Fruit fly (Drosophila melanogaster) whole organism, embryonic: ENCODE data around the gene CG42324.

Experiments used
- ATbp ChIP-seq: fragments of 200-800 bp; sonication (Bioruptor generic); optimal IDR thresholded peaks from 2 replicates; lab custom pipeline; 2017; ENCODE audit warnings: missing biosample characterization, mild to moderate bottlenecking, missing genetic modification characterization, missing genetic modification reagents
- CG10274 ChIP-seq: fragments of 200-800 bp; sonication (Bioruptor generic); optimal IDR thresholded peaks from 3 replicates; lab custom pipeline; 2017; ENCODE audit warnings: missing biosample characterization, mild to moderate bottlenecking, missing genetic modification characterization
- CG10321 ChIP-seq: fragments of 200-800 bp; sonication (Bioruptor generic); IDR thresholded peaks from 2 replicates; pipeline ENCODE4 v1.3.6; 2022; ENCODE audit warnings: missing biosample characterization, missing genetic modification characterization
- CG10543 ChIP-seq: fragments of 200-800 bp; sonication (Bioruptor generic); optimal IDR thresholded peaks from 3 replicates; lab custom pipeline; 2017; ENCODE audit warnings: missing biosample characterization, mild to moderate bottlenecking, missing genetic modification characterization, moderate library complexity
- CG11247 ChIP-seq: fragments of 200-800 bp; sonication (Bioruptor generic); IDR thresholded peaks from 2 replicates; pipeline ENCODE4 v1.3.6; 2022; ENCODE audit warnings: missing biosample characterization, missing genetic modification characterization
- CG11504 ChIP-seq: fragments of 200-800 bp; sonication (Bioruptor generic); optimal IDR thresholded peaks from 3 replicates; lab custom pipeline; 2019; ENCODE audit warnings: missing biosample characterization, mild to moderate bottlenecking, missing genetic modification characterization, moderate library complexity
- CG12236 ChIP-seq: fragments of 200-800 bp; sonication (Bioruptor generic); optimal IDR thresholded peaks from 2 replicates; lab custom pipeline; 2016; ENCODE audit warnings: missing biosample characterization, missing genetic modification characterization
- CG12942 ChIP-seq: fragments of 200-800 bp; sonication (Bioruptor generic); optimal IDR thresholded peaks from 3 replicates; lab custom pipeline; 2016; ENCODE audit warnings: missing biosample characterization, missing genetic modification characterization
- CG13894 ChIP-seq: fragments of 200-800 bp; sonication (Bioruptor generic); optimal IDR thresholded peaks from 3 replicates; lab custom pipeline; 2018; ENCODE audit warnings: missing biosample characterization, mild to moderate bottlenecking, missing genetic modification characterization, moderate library complexity
- CG1603 ChIP-seq: fragments of 200-800 bp; sonication (Bioruptor generic); optimal IDR thresholded peaks from 2 replicates; lab custom pipeline; 2019; ENCODE audit warnings: missing biosample characterization, mild to moderate bottlenecking, missing genetic modification characterization, moderate library complexity
- CG17385 ChIP-seq: fragments of 200-800 bp; sonication (Bioruptor generic); optimal IDR thresholded peaks from 3 replicates; lab custom pipeline; 2018; ENCODE audit warnings: missing biosample characterization, mild to moderate bottlenecking, missing genetic modification characterization
- CG18262 ChIP-seq: fragments of 200-800 bp; optimal IDR thresholded peaks from 3 replicates; lab custom pipeline; 2019; ENCODE audit warnings: missing biosample characterization, mild to moderate bottlenecking, missing genetic modification characterization, moderate library complexity
- CG2116 ChIP-seq: fragments of 200-800 bp; sonication (Bioruptor generic); optimal IDR thresholded peaks from 3 replicates; lab custom pipeline; 2018; ENCODE audit warnings: missing biosample characterization, mild to moderate bottlenecking, missing genetic modification characterization
- CG31224 ChIP-seq: fragments of 200-800 bp; sonication (Bioruptor generic); IDR thresholded peaks from 2 replicates; pipeline ENCODE4 v1.3.6; 2022; ENCODE audit warnings: missing biosample characterization, missing genetic modification characterization
- CG31365 ChIP-seq: fragments of 200-800 bp; sonication (Bioruptor generic); optimal IDR thresholded peaks from 2 replicates; lab custom pipeline; 2018; ENCODE audit warnings: missing biosample characterization, mild to moderate bottlenecking, missing genetic modification characterization
- CG3281 ChIP-seq: fragments of 200-800 bp; sonication (Bioruptor generic); optimal IDR thresholded peaks from 3 replicates; lab custom pipeline; 2017; ENCODE audit warnings: missing biosample characterization, mild to moderate bottlenecking, missing genetic modification characterization
- CG4617 ChIP-seq: fragments of 200-800 bp; sonication (Bioruptor generic); optimal IDR thresholded peaks from 3 replicates; lab custom pipeline; 2016; ENCODE audit warnings: missing biosample characterization, missing genetic modification characterization, borderline replicate concordance
- CG6654 ChIP-seq: fragments of 200-800 bp; sonication (Bioruptor generic); optimal IDR thresholded peaks from 2 replicates; lab custom pipeline; 2017; ENCODE audit warnings: missing biosample characterization, mild to moderate bottlenecking, missing genetic modification characterization
- CG7963 ChIP-seq: fragments of 200-800 bp; sonication (Bioruptor generic); IDR thresholded peaks from 3 replicates; pipeline ENCODE4 v1.3.6; 2022; ENCODE audit warnings: missing biosample characterization, missing genetic modification characterization; ENCODE audit not compliant: partially characterized antibody
- CG9609 ChIP-seq: fragments of 200-800 bp; sonication (Bioruptor generic); optimal IDR thresholded peaks from 3 replicates; lab custom pipeline; 2016; ENCODE audit warnings: missing biosample characterization, missing genetic modification characterization
- Dfd ChIP-seq, 2 experiments: fragments of >200 bp; optimal IDR thresholded peaks; 2 replicates each; lab custom pipeline; 2017; ENCODE audit warnings: missing biosample characterization in 2 of 2, missing genetic modification characterization in 2 of 2
- Elba2 ChIP-seq: fragments of 200-800 bp; sonication (Bioruptor generic); optimal IDR thresholded peaks from 3 replicates; lab custom pipeline; 2016; ENCODE audit warnings: missing biosample characterization, missing genetic modification characterization
- HmgZ ChIP-seq: fragments of 200-800 bp; sonication (Bioruptor generic); optimal IDR thresholded peaks from 2 replicates; lab custom pipeline; 2018; ENCODE audit warnings: missing biosample characterization, mild to moderate bottlenecking, missing genetic modification characterization
- Kr ChIP-seq: fragments of 200-800 bp; sonication (Bioruptor generic); optimal IDR thresholded peaks from 2 replicates; lab custom pipeline; 2017; ENCODE audit warnings: missing biosample characterization, mild to moderate bottlenecking, missing genetic modification characterization
- NfI ChIP-seq: fragments of 200-800 bp; sonication (Bioruptor generic); optimal IDR thresholded peaks from 3 replicates; lab custom pipeline; 2018; ENCODE audit warnings: missing biosample characterization, mild to moderate bottlenecking, missing genetic modification characterization, moderate library complexity
- Oli ChIP-seq: fragments of 200-800 bp; sonication (Bioruptor generic); optimal IDR thresholded peaks from 2 replicates; lab custom pipeline; 2018; ENCODE audit warnings: missing biosample characterization, mild to moderate bottlenecking, missing genetic modification characterization, moderate library complexity
- PHDP ChIP-seq: fragments of 200-800 bp; sonication (Bioruptor generic); optimal IDR thresholded peaks from 3 replicates; lab custom pipeline; 2018; ENCODE audit warnings: missing biosample characterization, mild to moderate bottlenecking, missing genetic modification characterization, moderate library complexity
- Sin3A ChIP-seq: fragments of >200 bp; optimal IDR thresholded peaks from 2 replicates; lab custom pipeline; 2018
- Sox100B ChIP-seq: fragments of 200-800 bp; sonication (Bioruptor generic); optimal IDR thresholded peaks from 3 replicates; lab custom pipeline; 2018; ENCODE audit warnings: missing biosample characterization, mild to moderate bottlenecking, missing genetic modification characterization
- Sry-δ ChIP-seq: fragments of 200-800 bp; sonication (Bioruptor generic); optimal IDR thresholded peaks from 2 replicates; lab custom pipeline; 2016; ENCODE audit warnings: missing biosample characterization, missing genetic modification characterization
- Tbp ChIP-seq: fragments of >200 bp; optimal IDR thresholded peaks from 2 replicates; lab custom pipeline; 2018; ENCODE audit warnings: missing biosample characterization, missing genetic modification characterization
- abd-A ChIP-seq: fragments of 200-800 bp; sonication (Bioruptor generic); optimal IDR thresholded peaks from 3 replicates; lab custom pipeline; 2019; ENCODE audit warnings: missing biosample characterization, mild to moderate bottlenecking, missing genetic modification characterization, moderate library complexity
- bcd ChIP-seq: fragments of 200-800 bp; sonication (Bioruptor generic); optimal IDR thresholded peaks from 2 replicates; lab custom pipeline; 2017; ENCODE audit warnings: missing biosample characterization, mild to moderate bottlenecking, missing genetic modification characterization
- btn ChIP-seq: fragments of 200-800 bp; sonication (Bioruptor generic); optimal IDR thresholded peaks from 2 replicates; lab custom pipeline; 2016; ENCODE audit warnings: missing biosample characterization, missing genetic modification characterization
- ci ChIP-seq: fragments of 200-800 bp; sonication (Bioruptor generic); IDR thresholded peaks from 3 replicates; pipeline ENCODE4 v1.3.6; 2022; ENCODE audit warnings: missing biosample characterization, missing genetic modification characterization
- gem ChIP-seq: fragments of 200-800 bp; sonication (Bioruptor generic); optimal IDR thresholded peaks from 2 replicates; lab custom pipeline; 2019; ENCODE audit warnings: missing biosample characterization, mild to moderate bottlenecking, missing genetic modification characterization, moderate library complexity
- hbn ChIP-seq: fragments of 200-800 bp; sonication (Bioruptor generic); IDR thresholded peaks from 2 replicates; pipeline ENCODE4 v1.3.6; 2022; ENCODE audit warnings: missing biosample characterization, missing genetic modification characterization; ENCODE audit not compliant: partially characterized antibody
- jumu ChIP-seq: fragments of 200-800 bp; sonication (Bioruptor generic); optimal IDR thresholded peaks from 3 replicates; lab custom pipeline; 2016; ENCODE audit warnings: missing biosample characterization, missing genetic modification characterization
- knrl ChIP-seq: fragments of 200-800 bp; sonication (Bioruptor generic); IDR thresholded peaks from 3 replicates; pipeline ENCODE4 v1.3.6; 2022; ENCODE audit warnings: missing biosample characterization, missing genetic modification characterization; ENCODE audit not compliant: partially characterized antibody
- lab ChIP-seq: fragments of 200-800 bp; sonication (Bioruptor generic); optimal IDR thresholded peaks from 3 replicates; lab custom pipeline; 2017; ENCODE audit warnings: missing biosample characterization, missing genetic modification characterization, mild to moderate bottlenecking, moderate library complexity, missing genetic modification reagents
- lilli ChIP-seq: fragments of 200-800 bp; sonication (Bioruptor generic); optimal IDR thresholded peaks from 3 replicates; lab custom pipeline; 2016; ENCODE audit warnings: missing biosample characterization, missing genetic modification characterization
- lov ChIP-seq, 2 experiments: fragments of 200-800 bp in 1 of 2; fragments of >200 bp in 1 of 2; sonication (Bioruptor generic) in 1 of 2; IDR thresholded peaks in 1 of 2; optimal IDR thresholded peaks in 1 of 2; 2 replicates in 1 of 2; 3 replicates in 1 of 2; pipeline versions ENCODE4 v1.3.6 to Lab custom; 2017 to 2022; ENCODE audit warnings: missing biosample characterization in 1 of 2, missing genetic modification characterization in 1 of 2
- oc ChIP-seq: fragments of 200-800 bp; sonication (Bioruptor generic); optimal IDR thresholded peaks from 2 replicates; lab custom pipeline; 2018; ENCODE audit warnings: missing biosample characterization, mild to moderate bottlenecking, missing genetic modification characterization, moderate library complexity
- odd ChIP-seq: fragments of 200-800 bp; sonication (Bioruptor generic); optimal IDR thresholded peaks from 2 replicates; lab custom pipeline; 2017; ENCODE audit warnings: missing biosample characterization, mild to moderate bottlenecking, missing genetic modification characterization
- pum ChIP-seq: fragments of 200-800 bp; sonication (Bioruptor generic); optimal IDR thresholded peaks from 2 replicates; lab custom pipeline; 2016; ENCODE audit warnings: missing biosample characterization, missing genetic modification characterization
- schlank ChIP-seq: fragments of 200-800 bp; sonication (Bioruptor generic); optimal IDR thresholded peaks from 2 replicates; lab custom pipeline; 2018; ENCODE audit warnings: missing biosample characterization, mild to moderate bottlenecking, missing genetic modification characterization
- sqz ChIP-seq: fragments of 200-800 bp; sonication (Bioruptor generic); optimal IDR thresholded peaks from 3 replicates; lab custom pipeline; 2018; ENCODE audit warnings: missing biosample characterization, mild to moderate bottlenecking, missing genetic modification characterization
- vvl ChIP-seq: fragments of 200-800 bp; sonication (Bioruptor generic); IDR thresholded peaks from 2 replicates; pipeline ENCODE4 v1.3.6; 2022; ENCODE audit warnings: missing biosample characterization, missing genetic modification characterization
- wor ChIP-seq: fragments of 200-800 bp; sonication (Bioruptor generic); IDR thresholded peaks from 2 replicates; pipeline ENCODE4 v1.3.6; 2022; ENCODE audit warnings: missing biosample characterization, missing genetic modification characterization

CG42324 gene

dm6 chr3L:3471174-3471573 lies 1.1 kb upstream of the CG42324 start, which contains the start of gene CG14971 (continued):
- peak; percentile 52 for TF ChIP-seq NfI (GFP tag; lab: Kevin White, UChicago)
- TF ChIP-seq bcd (GFP tag; lab: Kevin White, UChicago) = peak; percentile 9
- no peak for TF ChIP-seq gem (tag; lab: Kevin White, UChicago)
- TF ChIP-seq hbn (GFP tag; lab: Robert Waterston, UW) = peak; percentile 78
- peak; percentile 77 for TF ChIP-seq CG7963 (GFP tag; lab: Robert Waterston, UW)
- TF ChIP-seq lab (GFP tag; lab: Kevin White, UChicago) = peak; percentile 56
- TF ChIP-seq wor = no peak
- no peak for TF ChIP-seq CG6654 (GFP tag; lab: Kevin White, UChicago)
- peak; percentile 41 for TF ChIP-seq Sin3A (lab: Kevin White, UChicago)
- peak; percentile 67 for TF ChIP-seq vvl (GFP tag; lab: Robert Waterston, UW)
- TF ChIP-seq Sry-δ (GFP tag; lab: Kevin White, UChicago) = peak; percentile 80
- TF ChIP-seq CG2116 = peak; percentile 70
- TF ChIP-seq CG9609 = peak; percentile 43
- peak; percentile 67 for TF ChIP-seq CG1603 (tag; lab: Kevin White, UChicago)

DNA sequence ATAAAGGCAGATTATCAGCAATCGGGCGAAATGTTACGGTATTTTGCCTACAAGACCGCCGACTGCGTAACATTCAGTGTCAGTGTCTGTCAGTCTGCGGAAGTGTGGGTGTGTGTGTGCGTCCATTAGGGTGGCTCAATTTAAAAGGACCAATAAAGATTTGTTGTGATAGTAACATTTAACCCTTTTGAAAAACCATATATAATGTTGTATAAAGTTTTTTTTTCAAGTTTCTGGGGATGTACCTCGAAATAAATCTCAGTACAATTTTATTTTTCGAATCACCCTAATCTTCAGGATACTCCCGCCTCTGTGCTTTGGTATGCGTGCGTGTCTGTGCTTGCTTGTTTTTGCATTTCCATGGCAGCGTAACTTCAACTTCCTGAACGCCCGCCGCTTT lies 539 bp downstream of the CG42324 start:
- peak; percentile 13 for TF ChIP-seq CG12942 (GFP tag; lab: Kevin White, UChicago)
- no peak for TF ChIP-seq Tbp (GFP tag; lab: Kevin White, UChicago)
- peak; percentile 63 for TF ChIP-seq Oli
- peak; percentile 51 for TF ChIP-seq CG10274 (GFP tag; lab: Kevin White, UChicago)
- peak; percentile 88 for TF ChIP-seq PHDP (tag; lab: Kevin White, UChicago)
- TF ChIP-seq ATbp (GFP tag; lab: Kevin White, UChicago) = peak; percentile 70
- peak; percentile 41 for TF ChIP-seq CG9609
- TF ChIP-seq jumu (GFP tag; lab: Kevin White, UChicago) = peak; percentile 1
- peak; percentile 61 for TF ChIP-seq odd (GFP tag; lab: Kevin White, UChicago)
- TF ChIP-seq CG11247 (GFP tag; lab: Robert Waterston, UW) = peak; percentile 74
- TF ChIP-seq HmgZ = peak; percentile 90
- no peak for TF ChIP-seq sqz (GFP tag; lab: Kevin White, UChicago)
- TF ChIP-seq Sox100B (GFP tag; lab: Kevin White, UChicago) = peak; percentile 56
- no peak for TF ChIP-seq CG4617 (GFP tag; lab: Kevin White, UChicago)
- peak; percentile 67 for TF ChIP-seq CG10543 (GFP tag; lab: Kevin White, UChicago)
- peak; percentile 83 for TF ChIP-seq lilli (GFP tag; lab: Kevin White, UChicago)
- TF ChIP-seq CG12236 (GFP tag; lab: Kevin White, UChicago) = no peak
- no peak for TF ChIP-seq lov (optimal IDR thresholded peaks at IDR 0.05; lab: Kevin White, UChicago)
- peak; percentile 68; the same call in 1 of the 3 replicates for TF ChIP-seq lov (GFP tag; IDR thresholded peaks at IDR 0.05; lab: Robert Waterston, UW)
- TF ChIP-seq btn (GFP tag; lab: Kevin White, UChicago) = no peak
- TF ChIP-seq CG31365 (tag; lab: Kevin White, UChicago) = peak; percentile 65
- TF ChIP-seq CG3281 (GFP tag; lab: Kevin White, UChicago) = peak; percentile 88
- TF ChIP-seq ci (GFP tag; lab: Robert Waterston, UW) = peak; percentile 89
- TF ChIP-seq CG18262 (tag; lab: Kevin White, UChicago) = peak; percentile 52
- TF ChIP-seq Dfd (GFP tag; optimal IDR thresholded peaks at IDR 0.05; lab: Kevin White, UChicago) = no peak
- TF ChIP-seq abd-A = peak; percentile 35
- TF ChIP-seq Elba2 (GFP tag; lab: Kevin White, UChicago) = no peak
- no peak for TF ChIP-seq Kr (GFP tag; lab: Kevin White, UChicago)
- TF ChIP-seq CG10321 (GFP tag; lab: Robert Waterston, UW) = no peak
- TF ChIP-seq pum = no peak
- no peak for TF ChIP-seq knrl (GFP tag; lab: Robert Waterston, UW)
- peak; percentile 78 for TF ChIP-seq CG17385
- peak; percentile 92 for TF ChIP-seq CG13894 (tag; lab: Kevin White, UChicago)
- peak; percentile 62 for TF ChIP-seq CG31224 (GFP tag; lab: Robert Waterston, UW)
- TF ChIP-seq oc = peak; percentile 51
- peak; percentile 79 for TF ChIP-seq schlank (tag; lab: Kevin White, UChicago)
- peak; percentile 78 for TF ChIP-seq CG11504 (tag; lab: Kevin White, UChicago)
